Fruit fly (Drosophila melanogaster) whole organism, embryonic: ENCODE results near the gene fwd.

Experiments used
- Asciz ChIP-seq: fragments of 200-800 bp; sonication (Bioruptor generic); optimal IDR thresholded peaks from 2 replicates; lab custom pipeline; 2017; ENCODE audit warnings: missing biosample characterization, mild to moderate bottlenecking, missing genetic modification characterization, missing genetic modification reagents
- B-H1 ChIP-seq: fragments of 200-800 bp; sonication (Bioruptor generic); IDR thresholded peaks from 3 replicates; pipeline ENCODE4 v1.3.6; 2022; ENCODE audit warnings: missing biosample characterization, missing genetic modification characterization
- Bgb ChIP-seq: fragments of 200-800 bp; sonication (Bioruptor generic); IDR thresholded peaks from 2 replicates; pipeline ENCODE4 v1.3.6; 2022; ENCODE audit warnings: missing biosample characterization, missing genetic modification characterization; ENCODE audit not compliant: partially characterized antibody
- CG10543 ChIP-seq: fragments of 200-800 bp; sonication (Bioruptor generic); optimal IDR thresholded peaks from 3 replicates; lab custom pipeline; 2017; ENCODE audit warnings: missing biosample characterization, mild to moderate bottlenecking, missing genetic modification characterization, moderate library complexity
- CG11085 ChIP-seq: fragments of 200-800 bp; sonication (Bioruptor generic); IDR thresholded peaks from 2 replicates; pipeline ENCODE4 v1.3.6; 2022; ENCODE audit warnings: missing biosample characterization, missing genetic modification characterization
- CG11398 ChIP-seq: fragments of 200-800 bp; sonication (Bioruptor generic); optimal IDR thresholded peaks from 2 replicates; lab custom pipeline; 2016; ENCODE audit warnings: missing biosample characterization, missing genetic modification characterization
- CG13624 ChIP-seq: fragments of 200-800 bp; sonication (Bioruptor generic); optimal IDR thresholded peaks from 2 replicates; lab custom pipeline; 2016; ENCODE audit warnings: missing biosample characterization, missing genetic modification characterization
- CG15269 ChIP-seq: fragments of 200-800 bp; sonication (Bioruptor generic); optimal IDR thresholded peaks from 2 replicates; lab custom pipeline; 2018; ENCODE audit warnings: missing biosample characterization, mild to moderate bottlenecking, missing genetic modification characterization, moderate library complexity
- CG15479 ChIP-seq: fragments of 200-800 bp; sonication (Bioruptor generic); optimal IDR thresholded peaks from 3 replicates; lab custom pipeline; 2019; ENCODE audit warnings: missing biosample characterization, mild to moderate bottlenecking, missing genetic modification characterization, moderate library complexity
- CG18262 ChIP-seq: fragments of 200-800 bp; optimal IDR thresholded peaks from 3 replicates; lab custom pipeline; 2019; ENCODE audit warnings: missing biosample characterization, mild to moderate bottlenecking, missing genetic modification characterization, moderate library complexity
- CG2116 ChIP-seq: fragments of 200-800 bp; sonication (Bioruptor generic); optimal IDR thresholded peaks from 3 replicates; lab custom pipeline; 2018; ENCODE audit warnings: missing biosample characterization, mild to moderate bottlenecking, missing genetic modification characterization
- CG3163 ChIP-seq: fragments of 200-800 bp; sonication (Bioruptor generic); optimal IDR thresholded peaks from 3 replicates; lab custom pipeline; 2016; ENCODE audit warnings: missing biosample characterization, missing genetic modification characterization
- CG32772 ChIP-seq: fragments of 200-800 bp; sonication (Bioruptor generic); IDR thresholded peaks from 2 replicates; pipeline ENCODE4 v1.3.6; 2022; ENCODE audit warnings: missing biosample characterization, missing genetic modification characterization
- CG33557 ChIP-seq: fragments of 200-800 bp; sonication (Bioruptor generic); optimal IDR thresholded peaks from 2 replicates; lab custom pipeline; 2019; ENCODE audit warnings: missing biosample characterization, mild to moderate bottlenecking, missing genetic modification characterization, moderate library complexity
- CG43689 ChIP-seq: fragments of 200-800 bp; sonication (Bioruptor generic); IDR thresholded peaks from 2 replicates; pipeline ENCODE4 v1.3.6; 2022; ENCODE audit warnings: missing biosample characterization, missing genetic modification characterization
- CG6791 ChIP-seq: fragments of 200-800 bp; sonication (Bioruptor generic); IDR thresholded peaks from 3 replicates; pipeline ENCODE4 v1.3.6; 2022; ENCODE audit warnings: missing biosample characterization, missing genetic modification characterization; ENCODE audit not compliant: partially characterized antibody
- CG8290 ChIP-seq, 3 experiments: fragments of 200-800 bp; sonication (Bioruptor generic); optimal IDR thresholded peaks; 2 replicates each; lab custom pipeline; 2016 to 2019; ENCODE audit warnings: missing biosample characterization in 3 of 3, missing genetic modification characterization in 3 of 3, mild to moderate bottlenecking in 2 of 3, moderate library complexity in 1 of 3
- Deaf1 ChIP-seq: fragments of 200-800 bp; optimal IDR thresholded peaks from 3 replicates; lab custom pipeline; 2019; ENCODE audit warnings: missing biosample characterization, mild to moderate bottlenecking, missing genetic modification characterization, moderate library complexity
- Dip3 ChIP-seq: fragments of 200-800 bp; sonication (Bioruptor generic); optimal IDR thresholded peaks from 3 replicates; lab custom pipeline; 2016; ENCODE audit warnings: missing biosample characterization, missing genetic modification characterization
- Hr78 ChIP-seq, 2 experiments: fragments of 200-800 bp in 1 of 2; fragments of >200 bp in 1 of 2; sonication (Bioruptor generic) in 1 of 2; optimal IDR thresholded peaks; 2 replicates each; lab custom pipeline; 2017 to 2019; ENCODE audit warnings: missing biosample characterization in 2 of 2, missing genetic modification characterization in 2 of 2, mild to moderate bottlenecking in 1 of 2, moderate library complexity in 1 of 2
- Kr ChIP-seq: fragments of 200-800 bp; sonication (Bioruptor generic); optimal IDR thresholded peaks from 2 replicates; lab custom pipeline; 2017; ENCODE audit warnings: missing biosample characterization, mild to moderate bottlenecking, missing genetic modification characterization
- Med ChIP-seq: fragments of 200-800 bp; sonication (Bioruptor generic); peaks from one replicate; lab custom pipeline; 2016; ENCODE audit warnings: missing biosample characterization, missing genetic modification characterization, mild to moderate bottlenecking, inconsistent platforms, moderate library complexity
- Nf-YB ChIP-seq: fragments of 200-800 bp; sonication (Bioruptor generic); optimal IDR thresholded peaks from 3 replicates; lab custom pipeline; 2019; ENCODE audit warnings: missing biosample characterization, mild to moderate bottlenecking, missing genetic modification characterization, moderate library complexity
- Pdp1 ChIP-seq, 2 experiments: fragments of 200-800 bp; sonication (Bioruptor generic); optimal IDR thresholded peaks; 3 replicates each; lab custom pipeline; 2016; ENCODE audit warnings: missing biosample characterization in 2 of 2, missing genetic modification characterization in 2 of 2, mild to moderate bottlenecking in 1 of 2, moderate library complexity in 1 of 2
- Stat92E ChIP-seq, 3 experiments: fragments of >200 bp in 2 of 3; fragments of 200-800 bp in 1 of 3; sonication (Bioruptor generic) in 1 of 3; optimal IDR thresholded peaks; 2 replicates each; lab custom pipeline; 2017 to 2019; ENCODE audit warnings: missing biosample characterization in 3 of 3, missing genetic modification characterization in 3 of 3, mild to moderate bottlenecking in 1 of 3, moderate library complexity in 1 of 3
- ab ChIP-seq: fragments of 200-800 bp; sonication (Bioruptor generic); optimal IDR thresholded peaks from 2 replicates; lab custom pipeline; 2016; ENCODE audit warnings: missing biosample characterization, missing genetic modification characterization
- abd-A ChIP-seq: fragments of 200-800 bp; sonication (Bioruptor generic); optimal IDR thresholded peaks from 3 replicates; lab custom pipeline; 2019; ENCODE audit warnings: missing biosample characterization, mild to moderate bottlenecking, missing genetic modification characterization, moderate library complexity
- aop ChIP-seq: fragments of 200-800 bp; sonication (Bioruptor generic); IDR thresholded peaks from 2 replicates; pipeline ENCODE4 v1.3.6; 2022; ENCODE audit warnings: missing biosample characterization, missing genetic modification characterization
- bbx ChIP-seq: fragments of 200-800 bp; sonication (Bioruptor generic); IDR thresholded peaks from 2 replicates; pipeline ENCODE4 v1.3.6; 2022; ENCODE audit warnings: missing biosample characterization, missing genetic modification characterization; ENCODE audit not compliant: partially characterized antibody
- ci ChIP-seq: fragments of 200-800 bp; sonication (Bioruptor generic); IDR thresholded peaks from 3 replicates; pipeline ENCODE4 v1.3.6; 2022; ENCODE audit warnings: missing biosample characterization, missing genetic modification characterization
- crol ChIP-seq: fragments of 200-800 bp; sonication (Bioruptor generic); IDR thresholded peaks from 2 replicates; pipeline ENCODE4 v1.3.6; 2022; ENCODE audit warnings: missing biosample characterization, missing genetic modification characterization
- ewg ChIP-seq: fragments of 200-800 bp; sonication (Bioruptor generic); optimal IDR thresholded peaks from 3 replicates; lab custom pipeline; 2017; ENCODE audit warnings: mild to moderate bottlenecking, missing biosample characterization, missing genetic modification reagents, missing genetic modification characterization
- ham ChIP-seq: fragments of 200-800 bp; sonication (Bioruptor generic); IDR thresholded peaks from 2 replicates; pipeline ENCODE4 v1.3.6; 2022; ENCODE audit warnings: missing biosample characterization, missing genetic modification characterization
- jing ChIP-seq: fragments of 200-800 bp; sonication (Bioruptor generic); optimal IDR thresholded peaks from 2 replicates; lab custom pipeline; 2018; ENCODE audit warnings: missing biosample characterization, mild to moderate bottlenecking, missing genetic modification characterization
- ken ChIP-seq: fragments of 200-800 bp; sonication (Bioruptor generic); IDR thresholded peaks from 3 replicates; pipeline ENCODE4 v1.3.6; 2022; ENCODE audit warnings: missing biosample characterization, missing genetic modification characterization
- otp ChIP-seq: fragments of 200-800 bp; sonication (Bioruptor generic); IDR thresholded peaks from 3 replicates; pipeline ENCODE4, ENCODE4 v1.3.6; 2022; ENCODE audit warnings: missing biosample characterization, missing genetic modification characterization
- pros ChIP-seq: fragments of 200-800 bp; sonication (Bioruptor generic); optimal IDR thresholded peaks from 3 replicates; lab custom pipeline; 2019; ENCODE audit warnings: missing biosample characterization, mild to moderate bottlenecking, missing genetic modification characterization, moderate library complexity
- schlank ChIP-seq: fragments of 200-800 bp; sonication (Bioruptor generic); optimal IDR thresholded peaks from 2 replicates; lab custom pipeline; 2018; ENCODE audit warnings: missing biosample characterization, mild to moderate bottlenecking, missing genetic modification characterization
- sim ChIP-seq: fragments of 200-800 bp; sonication (Bioruptor generic); IDR thresholded peaks from 2 replicates; pipeline ENCODE4 v1.3.6; 2022; ENCODE audit warnings: missing biosample characterization, missing genetic modification characterization
- stc ChIP-seq: fragments of 200-800 bp; sonication (Bioruptor generic); IDR thresholded peaks from 2 replicates; pipeline ENCODE4 v1.3.6; 2022; ENCODE audit warnings: missing biosample characterization, missing genetic modification characterization
- tll ChIP-seq, 2 experiments: fragments of 200-800 bp in 1 of 2; fragments of >200 bp in 1 of 2; sonication (Bioruptor generic) in 1 of 2; optimal IDR thresholded peaks; 2 replicates each; lab custom pipeline; 2017 to 2019; ENCODE audit warnings: missing biosample characterization in 2 of 2, missing genetic modification characterization in 2 of 2, mild to moderate bottlenecking in 1 of 2, moderate library complexity in 1 of 2

fwd gene

dm6 chr3L:292146-292776 lies 27.4 kb downstream of the fwd start (continued):
- peak; percentile 28 for TF ChIP-seq Dip3 (GFP tag; lab: Kevin White, UChicago)
- peak in 1 of 3 experiments; percentile 71 for TF ChIP-seq Stat92E (GFP tag; optimal IDR thresholded peaks at IDR 0.05; lab: Kevin White, UChicago)
- no peak for TF ChIP-seq CG10543 (GFP tag; lab: Kevin White, UChicago)
- TF ChIP-seq CG6791 (GFP tag; lab: Robert Waterston, UW), result 0 out of 3 replicates have a peak, but pooled peaks have one; percentile 7
- peak; percentile 58 for TF ChIP-seq CG32772
- no peak for TF ChIP-seq CG43689 (GFP tag; lab: Robert Waterston, UW)
- TF ChIP-seq ewg (GFP tag; lab: Kevin White, UChicago), result peak; percentile 95
- no peak for TF ChIP-seq schlank (tag; lab: Kevin White, UChicago)
- no peak for TF ChIP-seq CG18262 (tag; lab: Kevin White, UChicago)
- peak; percentile 56 for TF ChIP-seq CG2116
- TF ChIP-seq ham, result no peak
- TF ChIP-seq CG11085 (GFP tag; lab: Robert Waterston, UW), result no peak
- TF ChIP-seq CG11398 (GFP tag; lab: Kevin White, UChicago), result no peak
- TF ChIP-seq CG13624 (GFP tag; lab: Kevin White, UChicago), result peak; percentile 28
- no peak for TF ChIP-seq Asciz (GFP tag; lab: Kevin White, UChicago)
- TF ChIP-seq ci (GFP tag; lab: Robert Waterston, UW), result peak; percentile 51; the same call in 1 of the 3 replicates

- TF ChIP-seq CG8290 (GFP tag; optimal IDR thresholded peaks at IDR 0.05; lab: Kevin White, UChicago) (no peak), CG8290 (tag; optimal IDR thresholded peaks at IDR 0.05; lab: Kevin White, UChicago) (peak in 1 of 2 experiments; percentile 27), aop (no peak), abd-A (tag; lab: Kevin White, UChicago) (peak; percentile 67), jing (GFP tag; lab: Kevin White, UChicago) (no peak), ab (no peak), sim (GFP tag; lab: Robert Waterston, UW) (no peak; the same call in 1 of the 2 replicates), Pdp1 (GFP tag; optimal IDR thresholded peaks at IDR 0.05; lab: Kevin White, UChicago) (peak in 1 of 2 experiments; percentile 100), B-H1 (no peak), otp (no peak), Deaf1 (tag; lab: Kevin White, UChicago) (peak; percentile 53), Kr (GFP tag; lab: Kevin White, UChicago) (peak; percentile 41), bbx (0 out of 2 replicates have a peak, but pooled peaks have one; percentile 16), crol (0 out of 2 replicates have a peak, but pooled peaks have one; percentile 9), CG3163 (GFP tag; lab: Kevin White, UChicago) (no peak), CG15269 (tag; lab: Kevin White, UChicago) (no peak), CG33557 (no peak), Bgb (GFP tag; lab: Robert Waterston, UW) (no peak), Nf-YB (GFP tag; lab: Kevin White, UChicago) (no peak), ken (GFP tag; lab: Robert Waterston, UW) (0 out of 3 replicates have a peak, but pooled peaks have one; percentile 41), stc (GFP tag; lab: Robert Waterston, UW) (no peak), CG15479 (GFP tag; lab: Kevin White, UChicago) (peak; percentile 72), pros (peak; percentile 0), Hr78 (GFP tag; optimal IDR thresholded peaks at IDR 0.05; lab: Kevin White, UChicago) (peak in 1 of 2 experiments; percentile 100), tll (GFP tag; optimal IDR thresholded peaks at IDR 0.05; lab: Kevin White, UChicago) (peak in 1 of 2 experiments; percentile 64), Med (GFP tag; lab: Kevin White, UChicago) (peak; percentile 49)
These were observed 28.0 kb downstream of the fwd start for dm6 chr3L:291583-292145.
